Fruit fly (Drosophila melanogaster) whole organism, prepupa: ENCODE data around the gene drl.

Source experiments
- Blimp-1 ChIP-seq: fragments of 200-800 bp; sonication (Bioruptor generic); optimal IDR thresholded peaks from 3 replicates; lab custom pipeline; 2017; ENCODE audit warnings: missing biosample characterization, missing genetic modification characterization, mild to moderate bottlenecking, moderate library complexity, missing genetic modification reagents
- CG10631 ChIP-seq: fragments of 200-800 bp; sonication (Bioruptor generic); optimal IDR thresholded peaks from 2 replicates; lab custom pipeline; 2016; ENCODE audit warnings: missing biosample characterization, missing genetic modification characterization
- CG10669 ChIP-seq: fragments of 200-800 bp; sonication (Bioruptor generic); optimal IDR thresholded peaks from 3 replicates; lab custom pipeline; 2018; ENCODE audit warnings: missing biosample characterization, mild to moderate bottlenecking, missing genetic modification characterization, moderate library complexity
- CG11762 ChIP-seq: fragments of 200-800 bp; sonication (Bioruptor generic); optimal IDR thresholded peaks from 3 replicates; lab custom pipeline; 2016; ENCODE audit warnings: missing biosample characterization, missing genetic modification characterization; ENCODE audit not compliant: insufficient read depth
- CG11902 ChIP-seq: fragments of 200-800 bp; sonication (Bioruptor generic); optimal IDR thresholded peaks from 3 replicates; lab custom pipeline; 2016; ENCODE audit warnings: missing biosample characterization, missing genetic modification characterization
- CG1621 ChIP-seq: fragments of 200-800 bp; sonication (Bioruptor generic); optimal IDR thresholded peaks from 3 replicates; lab custom pipeline; 2018; ENCODE audit warnings: missing biosample characterization, mild to moderate bottlenecking, missing genetic modification characterization
- CG16779 ChIP-seq: fragments of 200-800 bp; sonication (Bioruptor generic); optimal IDR thresholded peaks from 3 replicates; lab custom pipeline; 2017; ENCODE audit warnings: missing biosample characterization, mild to moderate bottlenecking, missing genetic modification characterization
- CG3032 ChIP-seq: fragments of 200-800 bp; optimal IDR thresholded peaks from 2 replicates; lab custom pipeline; 2019; ENCODE audit warnings: missing biosample characterization, mild to moderate bottlenecking, missing genetic modification characterization, moderate library complexity
- CG31627 ChIP-seq: fragments of 200-800 bp; sonication (Bioruptor generic); optimal IDR thresholded peaks from 3 replicates; lab custom pipeline; 2016; ENCODE audit warnings: missing biosample characterization, missing genetic modification characterization
- CG32006 ChIP-seq: fragments of 200-800 bp; sonication (Bioruptor generic); optimal IDR thresholded peaks from 3 replicates; lab custom pipeline; 2017; ENCODE audit warnings: missing biosample characterization, mild to moderate bottlenecking, missing genetic modification characterization
- CG34406 ChIP-seq: fragments of 200-800 bp; sonication (Bioruptor generic); optimal IDR thresholded peaks from 3 replicates; lab custom pipeline; 2016; ENCODE audit warnings: missing biosample characterization, missing genetic modification characterization
- CG4318 ChIP-seq: fragments of 200-800 bp; sonication (Bioruptor generic); optimal IDR thresholded peaks from 3 replicates; lab custom pipeline; 2017; ENCODE audit warnings: missing biosample characterization, mild to moderate bottlenecking, missing genetic modification characterization
- CG6163 ChIP-seq: fragments of 200-800 bp; sonication (Bioruptor generic); IDR thresholded peaks from 3 replicates; pipeline ENCODE4 v1.3.6; 2022; ENCODE audit warnings: missing biosample characterization, missing genetic modification characterization
- CG6792 ChIP-seq: fragments of 200-800 bp; sonication (Bioruptor generic); optimal IDR thresholded peaks from 3 replicates; lab custom pipeline; 2016; ENCODE audit warnings: missing biosample characterization, missing genetic modification characterization
- CG8119 ChIP-seq: fragments of 200-800 bp; sonication (Bioruptor generic); IDR thresholded peaks from 3 replicates; pipeline ENCODE4 v1.3.6; 2022; ENCODE audit warnings: missing biosample characterization, missing genetic modification characterization
- CG8319 ChIP-seq: fragments of 200-800 bp; sonication (Bioruptor generic); optimal IDR thresholded peaks from 3 replicates; lab custom pipeline; 2016; ENCODE audit warnings: missing biosample characterization, missing genetic modification characterization
- Eip75B ChIP-seq: fragments of 200-800 bp; sonication (Bioruptor generic); optimal IDR thresholded peaks from 3 replicates; lab custom pipeline; 2016; ENCODE audit warnings: missing biosample characterization, missing genetic modification characterization
- Eip78C ChIP-seq: fragments of 200-800 bp; sonication (Bioruptor generic); peaks from one replicate; lab custom pipeline; 2016; ENCODE audit warnings: missing biosample characterization, missing genetic modification characterization
- Eip93F ChIP-seq: fragments of 200-800 bp; sonication (Bioruptor generic); optimal IDR thresholded peaks from 2 replicates; lab custom pipeline; 2016; ENCODE audit warnings: missing biosample characterization, mild to moderate bottlenecking, missing genetic modification characterization
- Ets21C ChIP-seq: fragments of 200-800 bp; sonication (Bioruptor generic); optimal IDR thresholded peaks from 3 replicates; lab custom pipeline; 2016; ENCODE audit warnings: missing biosample characterization, missing genetic modification characterization
- Ets96B ChIP-seq: fragments of 200-800 bp; optimal IDR thresholded peaks from 2 replicates; lab custom pipeline; 2019; ENCODE audit warnings: missing biosample characterization, mild to moderate bottlenecking, missing genetic modification characterization, moderate library complexity
- Gug ChIP-seq: fragments of 200-800 bp; sonication (Bioruptor generic); IDR thresholded peaks from 2 replicates; pipeline ENCODE4 v1.3.6; 2022; ENCODE audit warnings: missing biosample characterization, missing genetic modification characterization
- Hr38 ChIP-seq: sonication (Bioruptor generic); optimal IDR thresholded peaks from 2 replicates; lab custom pipeline; 2016; ENCODE audit warnings: missing biosample characterization, missing genetic modification characterization
- Hr39 ChIP-seq: fragments of 200-800 bp; sonication (Bioruptor generic); optimal IDR thresholded peaks from 2 replicates; lab custom pipeline; 2016; ENCODE audit warnings: missing biosample characterization, missing genetic modification characterization
- Lpt ChIP-seq: fragments of 200-800 bp; sonication (Bioruptor generic); optimal IDR thresholded peaks from 3 replicates; lab custom pipeline; 2016; ENCODE audit warnings: missing biosample characterization, missing genetic modification characterization
- OdsH ChIP-seq: fragments of 200-800 bp; sonication (Bioruptor generic); optimal IDR thresholded peaks from 3 replicates; lab custom pipeline; 2016; ENCODE audit warnings: missing biosample characterization, missing genetic modification characterization
- Smox ChIP-seq: fragments of 200-800 bp; sonication (Bioruptor generic); optimal IDR thresholded peaks from 3 replicates; lab custom pipeline; 2016; ENCODE audit warnings: missing biosample characterization, missing genetic modification characterization
- Sox102F ChIP-seq: fragments of 200-800 bp; sonication (Bioruptor generic); optimal IDR thresholded peaks from 2 replicates; lab custom pipeline; 2016; ENCODE audit warnings: missing biosample characterization, mild to moderate bottlenecking, missing genetic modification characterization
- Sox14 ChIP-seq: fragments of 200-800 bp; sonication (Bioruptor generic); optimal IDR thresholded peaks from 3 replicates; lab custom pipeline; 2016; ENCODE audit warnings: missing biosample characterization, missing genetic modification characterization
- Sox15 ChIP-seq: fragments of 200-800 bp; sonication (Bioruptor generic); optimal IDR thresholded peaks from 3 replicates; lab custom pipeline; 2016; ENCODE audit warnings: missing biosample characterization, missing genetic modification characterization
- achi ChIP-seq: fragments of 200-800 bp; sonication (Bioruptor generic); optimal IDR thresholded peaks from 3 replicates; lab custom pipeline; 2016; ENCODE audit warnings: missing biosample characterization, missing genetic modification characterization
- acj6 ChIP-seq: fragments of 200-800 bp; sonication (Bioruptor generic); optimal IDR thresholded peaks from 3 replicates; lab custom pipeline; 2016; ENCODE audit warnings: missing biosample characterization, missing genetic modification characterization
- cyc ChIP-seq: fragments of 200-800 bp; sonication (Bioruptor generic); optimal IDR thresholded peaks from 3 replicates; lab custom pipeline; 2016; ENCODE audit warnings: missing biosample characterization, missing genetic modification characterization
- dac ChIP-seq: fragments of 200-800 bp; sonication (Bioruptor generic); optimal IDR thresholded peaks from 2 replicates; lab custom pipeline; 2017; ENCODE audit warnings: missing biosample characterization, mild to moderate bottlenecking, missing genetic modification characterization
- dsx ChIP-seq: fragments of 200-800 bp; optimal IDR thresholded peaks from 3 replicates; lab custom pipeline; 2019; ENCODE audit warnings: missing biosample characterization, mild to moderate bottlenecking, missing genetic modification characterization, moderate library complexity; ENCODE audit not compliant: poor library complexity, severe bottlenecking
- eg ChIP-seq: fragments of 200-800 bp; sonication (Bioruptor generic); IDR thresholded peaks from 3 replicates; pipeline ENCODE4 v1.3.6; 2022; ENCODE audit warnings: missing biosample characterization, missing genetic modification characterization
- fd59A ChIP-seq: fragments of 200-800 bp; sonication (Bioruptor generic); optimal IDR thresholded peaks from 2 replicates; lab custom pipeline; 2017; ENCODE audit warnings: missing biosample characterization, mild to moderate bottlenecking, missing genetic modification characterization, missing genetic modification reagents
- fd85E ChIP-seq: fragments of 200-800 bp; sonication (Bioruptor generic); optimal IDR thresholded peaks from 3 replicates; lab custom pipeline; 2016; ENCODE audit warnings: missing biosample characterization, missing genetic modification characterization
- fkh ChIP-seq: fragments of 200-800 bp; sonication (Bioruptor generic); optimal IDR thresholded peaks from 3 replicates; lab custom pipeline; 2017; ENCODE audit warnings: missing biosample characterization, mild to moderate bottlenecking, missing genetic modification characterization, moderate library complexity
- lz ChIP-seq: fragments of 200-800 bp; sonication (Bioruptor generic); optimal IDR thresholded peaks from 3 replicates; lab custom pipeline; 2016; ENCODE audit warnings: missing biosample characterization, missing genetic modification characterization
- net ChIP-seq: fragments of 200-800 bp; sonication (Bioruptor generic); optimal IDR thresholded peaks from 3 replicates; lab custom pipeline; 2016; ENCODE audit warnings: missing biosample characterization, missing genetic modification characterization
- pdm3 ChIP-seq: fragments of 200-800 bp; sonication (Bioruptor generic); optimal IDR thresholded peaks from 3 replicates; lab custom pipeline; 2016; ENCODE audit warnings: missing biosample characterization, missing genetic modification characterization
- salr ChIP-seq, 2 experiments: fragments of 200-800 bp; sonication (Bioruptor generic); optimal IDR thresholded peaks; 3 replicates each; lab custom pipeline; 2016 to 2018; ENCODE audit warnings: missing biosample characterization in 2 of 2, missing genetic modification characterization in 2 of 2, mild to moderate bottlenecking in 1 of 2
- ss ChIP-seq, 2 experiments: fragments of 200-800 bp; sonication (Bioruptor generic); optimal IDR thresholded peaks; 2 replicates in 1 of 2; 3 replicates in 1 of 2; lab custom pipeline; 2017 to 2018; ENCODE audit warnings: mild to moderate bottlenecking in 2 of 2, missing biosample characterization in 2 of 2, missing genetic modification characterization in 2 of 2, moderate library complexity in 1 of 2
- svp ChIP-seq: fragments of 200-800 bp; sonication (Bioruptor generic); peaks from one replicate; lab custom pipeline; 2016; ENCODE audit warnings: missing biosample characterization, missing genetic modification characterization
- topi ChIP-seq: fragments of 200-800 bp; sonication (Bioruptor generic); optimal IDR thresholded peaks from 3 replicates; lab custom pipeline; 2016; ENCODE audit warnings: missing biosample characterization, missing genetic modification characterization

drl gene

dm6 chr2L:19161307-19161999 is 28.7 kb upstream of the drl start (continued):
- TF ChIP-seq Blimp-1 (GFP tag; lab: Kevin White, UChicago): peak; percentile 14
- no peak for TF ChIP-seq dac (GFP tag; lab: Kevin White, UChicago)
- TF ChIP-seq OdsH: peak; percentile 35
- peak; percentile 97 to 99 for TF ChIP-seq ss (GFP tag; optimal IDR thresholded peaks at IDR 0.05; lab: Kevin White, UChicago)
- TF ChIP-seq CG10669: peak; percentile 82
- peak; percentile 64 for TF ChIP-seq CG10631 (GFP tag; lab: Kevin White, UChicago)
- peak; percentile 34 for TF ChIP-seq CG11762
- TF ChIP-seq CG8119 (GFP tag; lab: Robert Waterston, UW): peak; percentile 76
- TF ChIP-seq Hr38: no peak

- TF ChIP-seq pdm3 (GFP tag; lab: Kevin White, UChicago) (peak; percentile 62), acj6 (GFP tag; lab: Kevin White, UChicago) (peak; percentile 75), Blimp-1 (GFP tag; lab: Kevin White, UChicago) (no peak), OdsH (peak; percentile 75), Sox15 (GFP tag; lab: Kevin White, UChicago) (peak; percentile 66), Eip93F (GFP tag; lab: Kevin White, UChicago) (peak; percentile 74), achi (GFP tag; lab: Kevin White, UChicago) (peak; percentile 73), svp (GFP tag; lab: Kevin White, UChicago) (peak; percentile 88), cyc (GFP tag; lab: Kevin White, UChicago) (peak; percentile 64), Ets96B (peak; percentile 18), Sox102F (GFP tag; lab: Kevin White, UChicago) (peak; percentile 67), Gug (GFP tag; lab: Robert Waterston, UW) (no peak), Lpt (GFP tag; lab: Kevin White, UChicago) (peak; percentile 36), CG4318 (GFP tag; lab: Kevin White, UChicago) (peak; percentile 18), topi (GFP tag; lab: Kevin White, UChicago) (peak; percentile 77), CG34406 (GFP tag; lab: Kevin White, UChicago) (peak; percentile 77), Hr39 (GFP tag; lab: Kevin White, UChicago) (peak; percentile 64), CG32006 (GFP tag; lab: Kevin White, UChicago) (peak; percentile 62), CG1621 (no peak), fd59A (peak; percentile 28), CG11762 (peak; percentile 75), CG16779 (tag; lab: Kevin White, UChicago) (no peak), CG31627 (GFP tag; lab: Kevin White, UChicago) (peak; percentile 61), dsx (GFP tag; lab: Kevin White, UChicago) (peak; percentile 4), Sox14 (GFP tag; lab: Kevin White, UChicago) (peak; percentile 34), fkh (GFP tag; lab: Kevin White, UChicago) (no peak), CG6163 (GFP tag; lab: Robert Waterston, UW) (peak; percentile 5; the same call in 1 of the 3 replicates), net (GFP tag; lab: Kevin White, UChicago) (no peak), ss (GFP tag; optimal IDR thresholded peaks at IDR 0.05; lab: Kevin White, UChicago) (peak in 1 of 2 experiments; percentile 1), eg (GFP tag; lab: Robert Waterston, UW) (peak; percentile 28; the same call in 1 of the 3 replicates), Eip75B (GFP tag; lab: Kevin White, UChicago) (peak; percentile 59), CG10669 (peak; percentile 46), CG3032 (tag; lab: Kevin White, UChicago) (peak; percentile 60), Eip78C (GFP tag; lab: Kevin White, UChicago) (peak; percentile 94), CG11902 (peak; percentile 56), salr (GFP tag; optimal IDR thresholded peaks at IDR 0.05; lab: Kevin White, UChicago) (peak in 1 of 2 experiments; percentile 28), CG8319 (GFP tag; lab: Kevin White, UChicago) (peak; percentile 69), Smox (GFP tag; lab: Kevin White, UChicago) (peak; percentile 79), dac (GFP tag; lab: Kevin White, UChicago) (no peak), Ets21C (GFP tag; lab: Kevin White, UChicago) (peak; percentile 31), CG6792 (peak; percentile 65), lz (GFP tag; lab: Kevin White, UChicago) (peak; percentile 73), CG10631 (GFP tag; lab: Kevin White, UChicago) (peak; percentile 54), fd85E (GFP tag; lab: Kevin White, UChicago) (no peak)
Observed at dm6 chr2L:19162330-19163100, 27.6 kb upstream of the drl start.
